Worm (Caenorhabditis elegans) whole organism, late embryonic: ENCODE data around the gene tag-297.

Experiments used
- pha-4 ChIP-seq: fragments of 150-350 bp; optimal IDR thresholded peaks from 2 replicates; lab custom pipeline; 2018; ENCODE audit warnings: missing biosample characterization, missing genetic modification reagents, missing genetic modification characterization
- unc-86 ChIP-seq: sonication (generic microtip); optimal IDR thresholded peaks from 2 replicates; lab custom pipeline; 2016; ENCODE audit warnings: missing genetic modification characterization, missing compliant biosample characterization

DNA sequence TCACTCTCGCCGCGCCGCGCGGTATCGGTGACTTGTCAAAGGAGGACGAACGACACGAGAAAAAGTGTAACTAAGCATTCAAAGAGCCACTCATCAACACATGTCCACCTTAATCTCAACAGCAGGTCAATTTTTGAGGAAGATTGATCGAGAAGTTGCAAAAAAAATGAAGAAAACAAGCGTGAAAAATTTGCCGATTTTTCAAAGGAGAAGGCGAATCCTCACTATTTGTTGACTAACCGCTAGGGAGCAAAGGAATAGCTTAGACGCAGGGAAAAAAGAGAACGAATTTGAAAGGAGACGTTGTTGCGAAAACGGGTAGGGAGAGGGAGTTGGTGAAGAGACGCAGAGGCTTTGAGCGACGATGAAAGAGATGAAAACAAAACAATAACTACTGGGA, 17.9 kb downstream of the tag-297 start:
- TF ChIP-seq pha-4 (no peak), unc-86 (no peak)
